Worm (Caenorhabditis elegans) whole organism, early embryonic: Measurements from ENCODE around the gene gcy-19.

Source experiments
- B0310.2 ChIP-seq: sonication (generic microtip); optimal IDR thresholded peaks from 2 replicates; lab custom pipeline; 2016; ENCODE audit warnings: mild to moderate bottlenecking, missing genetic modification characterization, missing compliant biosample characterization
- F13C5.2 ChIP-seq: sonication (generic microtip); optimal IDR thresholded peaks from 2 replicates; lab custom pipeline; 2017; ENCODE audit warnings: mild to moderate bottlenecking, missing genetic modification characterization, inconsistent platforms, missing compliant biosample characterization
- ama-1 ChIP-seq: fragments of 150-350 bp; optimal IDR thresholded peaks from 2 replicates; lab custom pipeline; 2014
- flt-1 ChIP-seq: fragments of 200-800 bp; sonication (Bioruptor generic); IDR thresholded peaks from 2 replicates; pipeline ENCODE4 v1.3.6; 2022; ENCODE audit warnings: missing genetic modification characterization, missing compliant biosample characterization
- hnd-1 ChIP-seq: sonication (generic microtip); optimal IDR thresholded peaks from 2 replicates; lab custom pipeline; 2016; ENCODE audit warnings: missing genetic modification characterization, missing compliant biosample characterization
- sea-1 ChIP-seq: fragments of 200-800 bp; sonication (Bioruptor generic); conservative IDR thresholded peaks from 2 replicates; pipeline ENCODE4 v1.3.6; 2022; ENCODE audit warnings: missing genetic modification characterization, missing compliant biosample characterization
- tbx-11 ChIP-seq: fragments of 200-800 bp; sonication (Bioruptor generic); IDR thresholded peaks from 2 replicates; pipeline ENCODE4 v1.3.6; 2022; ENCODE audit warnings: missing genetic modification characterization, missing compliant biosample characterization
- tbx-37 ChIP-seq: fragments of 200-800 bp; sonication (Bioruptor generic); conservative IDR thresholded peaks from 2 replicates; pipeline ENCODE4 v1.3.6; 2022; ENCODE audit warnings: missing genetic modification reagents, missing genetic modification characterization, missing compliant biosample characterization

ce11 chrII:3244758-3245157 lies 14.4 kb downstream of the gcy-19 start:
- TF ChIP-seq flt-1 (GFP tag; lab: Robert Waterston, UW) (no peak), ama-1 (lab: Kevin White, UChicago) (no peak), B0310.2 (tag; lab: Kevin White, UChicago) (no peak), hnd-1 (tag; lab: Kevin White, UChicago) (no peak), tbx-11 (GFP tag; lab: Robert Waterston, UW) (no peak), tbx-37 (no peak), sea-1 (GFP tag; lab: Robert Waterston, UW) (no peak), F13C5.2 (no peak)
